Worm (Caenorhabditis elegans): Measurements from ENCODE around the gene nrps-1.

The nrps-1 gene

DNA sequence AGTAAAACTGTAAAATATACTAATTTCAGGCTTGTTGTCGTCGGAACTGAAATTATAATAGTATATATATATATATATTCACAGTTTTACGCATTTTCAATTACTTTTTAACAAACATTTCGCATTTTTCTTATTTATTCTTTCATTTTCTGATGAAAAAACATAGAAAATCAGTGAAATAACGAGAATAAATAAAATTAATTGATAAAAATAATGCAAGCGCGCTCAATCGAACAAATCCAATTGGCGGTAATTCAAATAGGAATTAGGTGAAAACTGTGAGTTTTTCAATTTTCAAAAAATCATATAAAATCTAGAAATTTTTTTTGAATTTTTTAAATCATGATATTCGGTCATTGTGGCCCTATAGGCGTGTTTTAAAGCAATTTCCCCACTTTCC is 24.4 kb upstream of the nrps-1 start:
- TF ChIP-seq elt-2 (tag; optimal IDR thresholded peaks at IDR 0.05) (no peak), hlh-13 (GFP tag; optimal IDR thresholded peaks at IDR 0.05) (no peak), odd-2 (tag; optimal IDR thresholded peaks at IDR 0.05) (no peak), ceh-22 (tag; optimal IDR thresholded peaks at IDR 0.05) (no peak), syd-9 (tag; optimal IDR thresholded peaks at IDR 0.05) (no peak), pqm-1 (tag; optimal IDR thresholded peaks at IDR 0.05) (no peak), Y22D7AL.16 (tag; optimal IDR thresholded peaks at IDR 0.05) (no peak), pha-2 (tag; optimal IDR thresholded peaks at IDR 0.05) (no peak), hlh-8 (tag; optimal IDR thresholded peaks at IDR 0.05) (no peak), npax-4 (tag; optimal IDR thresholded peaks at IDR 0.05) (no peak), pha-4 (tag; optimal IDR thresholded peaks at IDR 0.05) (no peak), K02D7.2 (tag; optimal IDR thresholded peaks at IDR 0.05) (no peak)

ce11 chrIII:11510826-11511225 is 23.6 kb upstream of the nrps-1 start:
- TF ChIP-seq rnt-1 (tag; optimal IDR thresholded peaks at IDR 0.05) (no peak), nfya-1 (tag; optimal IDR thresholded peaks at IDR 0.05) (no peak), K09A11.1 (tag; optimal IDR thresholded peaks at IDR 0.05; ENCODE audit: insufficient read depth) (no peak), unc-55 (GFP tag; optimal IDR thresholded peaks at IDR 0.05) (no peak), hlh-13 (GFP tag; optimal IDR thresholded peaks at IDR 0.05) (no peak), hlh-30 (tag; optimal IDR thresholded peaks at IDR 0.05; ENCODE audit: insufficient read depth) (no peak), pat-9 (tag; optimal IDR thresholded peaks at IDR 0.05) (no peak), hlh-8 (tag; optimal IDR thresholded peaks at IDR 0.05) (no peak), pha-4 (tag; optimal IDR thresholded peaks at IDR 0.05) (no peak), tbx-7 (tag; optimal IDR thresholded peaks at IDR 0.05) (no peak), mec-3 (tag; optimal IDR thresholded peaks at IDR 0.05; ENCODE audit: borderline replicate concordance) (no peak), madf-2 (tag; optimal IDR thresholded peaks at IDR 0.05) (no peak)

- TF ChIP-seq ceh-45 (GFP tag; IDR thresholded peaks at IDR 0.05) (no peak), hlh-15 (tag; optimal IDR thresholded peaks at IDR 0.05) (no peak), tbx-7 (tag; optimal IDR thresholded peaks at IDR 0.05) (no peak), eyg-1 (tag; optimal IDR thresholded peaks at IDR 0.05) (no peak), unc-86 (tag; optimal IDR thresholded peaks at IDR 0.05) (no peak), gmeb-2 (tag; optimal IDR thresholded peaks at IDR 0.05) (no peak), ceh-48 (tag; optimal IDR thresholded peaks at IDR 0.05) (no peak), fkh-10 (GFP tag; optimal IDR thresholded peaks at IDR 0.05) (no peak), hlh-30 (tag; optimal IDR thresholded peaks at IDR 0.05; ENCODE audit: insufficient read depth) (no peak), nhr-232 (tag; optimal IDR thresholded peaks at IDR 0.05) (no peak), ttx-3 (tag; optimal IDR thresholded peaks at IDR 0.05) (no peak), dmd-4 (tag; optimal IDR thresholded peaks at IDR 0.05; ENCODE audit: borderline replicate concordance) (no peak), elt-4 (tag; optimal IDR thresholded peaks at IDR 0.05) (no peak), mec-3 (tag; optimal IDR thresholded peaks at IDR 0.05; ENCODE audit: borderline replicate concordance) (no peak), tbx-2 (tag; optimal IDR thresholded peaks at IDR 0.05) (no peak), C08G9.2 (tag; optimal IDR thresholded peaks at IDR 0.05) (no peak), elt-2 (tag; optimal IDR thresholded peaks at IDR 0.05) (no peak), ets-4 (tag; optimal IDR thresholded peaks at IDR 0.05) (no peak), madf-2 (tag; optimal IDR thresholded peaks at IDR 0.05) (no peak), che-1 (tag; optimal IDR thresholded peaks at IDR 0.05) (no peak)
Observed at ce11 chrIII:11523504-11524025, 10.9 kb upstream of the nrps-1 start, which contains the start of the genes Y66D12A.16 and such-1. Gene Y66D12A.16 (plus strand): TSS chrIII:11523554. Gene such-1 (minus strand): TSS chrIII:11523759.

- TF ChIP-seq madf-2 (tag; optimal IDR thresholded peaks at IDR 0.05): no peak
- no peak for TF ChIP-seq pros-1 (tag; optimal IDR thresholded peaks at IDR 0.05)
- no peak for TF ChIP-seq C38D4.7 (GFP tag; optimal IDR thresholded peaks at IDR 0.05)
- no peak for TF ChIP-seq K02D7.2 (tag; optimal IDR thresholded peaks at IDR 0.05)
- no peak for TF ChIP-seq hlh-6 (tag; optimal IDR thresholded peaks at IDR 0.05)
- TF ChIP-seq pag-3 (tag; optimal IDR thresholded peaks at IDR 0.05; ENCODE audit: borderline replicate concordance): no peak
- no peak for TF ChIP-seq syd-9 (tag; optimal IDR thresholded peaks at IDR 0.05)
Observed at ce11 chrIII:11524073-11524472, 10.4 kb upstream of the nrps-1 start.
